Fruit fly (Drosophila melanogaster) whole organism, embryonic: ENCODE results near the gene Nep6.
A peak's percentile ranks its signal among the peaks of the same experiment; 100 is the strongest.

Experiments used
- BtbVII ChIP-seq: fragments of 200-800 bp; sonication (Bioruptor generic); optimal IDR thresholded peaks from 3 replicates; lab custom pipeline; 2017; ENCODE audit warnings: missing biosample characterization, mild to moderate bottlenecking, missing genetic modification characterization
- Bteb2 ChIP-seq: fragments of 200-800 bp; sonication (Bioruptor generic); optimal IDR thresholded peaks from 2 replicates; lab custom pipeline; 2016; ENCODE audit warnings: missing biosample characterization, missing genetic modification characterization
- CG10366 ChIP-seq: fragments of 200-800 bp; sonication (Bioruptor generic); IDR thresholded peaks from 2 replicates; pipeline ENCODE4 v1.3.6; 2022; ENCODE audit warnings: missing biosample characterization, missing genetic modification characterization
- CG14667 ChIP-seq: fragments of 200-800 bp; sonication (Bioruptor generic); IDR thresholded peaks from 2 replicates; pipeline ENCODE4 v1.3.6; 2022; ENCODE audit warnings: missing biosample characterization, missing genetic modification characterization
- CG1647 ChIP-seq: fragments of 200-800 bp; sonication (Bioruptor generic); optimal IDR thresholded peaks from 3 replicates; lab custom pipeline; 2016; ENCODE audit warnings: missing biosample characterization, missing genetic modification characterization
- CG17361 ChIP-seq: fragments of 200-800 bp; sonication (Bioruptor generic); IDR thresholded peaks from 3 replicates; pipeline ENCODE4 v1.3.6; 2022; ENCODE audit warnings: missing biosample characterization, missing genetic modification characterization
- CG17912 ChIP-seq: fragments of 200-800 bp; sonication (Bioruptor generic); optimal IDR thresholded peaks from 2 replicates; lab custom pipeline; 2018; ENCODE audit warnings: missing biosample characterization, mild to moderate bottlenecking, missing genetic modification characterization
- CG18011 ChIP-seq: fragments of 200-800 bp; sonication (Bioruptor generic); optimal IDR thresholded peaks from 2 replicates; lab custom pipeline; 2017; ENCODE audit warnings: missing biosample characterization, missing genetic modification characterization, mild to moderate bottlenecking, moderate library complexity, missing genotype
- CG18764 ChIP-seq: fragments of 200-800 bp; sonication (Bioruptor generic); optimal IDR thresholded peaks from 3 replicates; lab custom pipeline; 2016; ENCODE audit warnings: missing biosample characterization, missing genetic modification characterization
- CG2129 ChIP-seq: fragments of 200-800 bp; sonication (Bioruptor generic); IDR thresholded peaks from 2 replicates; pipeline ENCODE4 v1.3.6; 2022; ENCODE audit warnings: missing biosample characterization, missing genetic modification characterization; ENCODE audit not compliant: partially characterized antibody
- CG34376 ChIP-seq: fragments of 200-800 bp; sonication (Bioruptor generic); optimal IDR thresholded peaks from 2 replicates; lab custom pipeline; 2018; ENCODE audit warnings: missing biosample characterization, mild to moderate bottlenecking, missing genetic modification characterization
- CG3995 ChIP-seq: fragments of 200-800 bp; sonication (Bioruptor generic); optimal IDR thresholded peaks from 3 replicates; lab custom pipeline; 2016; ENCODE audit warnings: missing biosample characterization, missing genetic modification characterization
- CG4424 ChIP-seq: fragments of 200-800 bp; sonication (Bioruptor generic); optimal IDR thresholded peaks from 3 replicates; lab custom pipeline; 2016; ENCODE audit warnings: missing biosample characterization, missing genetic modification characterization
- CG6254 ChIP-seq: fragments of 200-800 bp; sonication (Bioruptor generic); optimal IDR thresholded peaks from 3 replicates; lab custom pipeline; 2017; ENCODE audit warnings: mild to moderate bottlenecking, missing biosample characterization, missing genetic modification reagents, missing genetic modification characterization
- CG7839 ChIP-seq: fragments of 200-800 bp; sonication (Bioruptor generic); optimal IDR thresholded peaks from 3 replicates; lab custom pipeline; 2018; ENCODE audit warnings: missing biosample characterization, mild to moderate bottlenecking, missing genetic modification characterization, moderate library complexity
- CG9437 ChIP-seq: fragments of 200-800 bp; sonication (Bioruptor generic); optimal IDR thresholded peaks from 2 replicates; lab custom pipeline; 2018; ENCODE audit warnings: missing biosample characterization, mild to moderate bottlenecking, missing genetic modification characterization
- CG9727 ChIP-seq: fragments of 200-800 bp; sonication (Bioruptor generic); optimal IDR thresholded peaks from 3 replicates; lab custom pipeline; 2017; ENCODE audit warnings: missing biosample characterization, mild to moderate bottlenecking, missing genetic modification characterization
- CoRest ChIP-seq: fragments of 200-800 bp; sonication (Bioruptor generic); optimal IDR thresholded peaks from 3 replicates; lab custom pipeline; 2018; ENCODE audit warnings: missing biosample characterization, mild to moderate bottlenecking, missing genetic modification characterization, moderate library complexity
- D19B ChIP-seq: fragments of 200-800 bp; sonication (Bioruptor generic); optimal IDR thresholded peaks from 2 replicates; lab custom pipeline; 2017; ENCODE audit warnings: missing biosample characterization, mild to moderate bottlenecking, missing genetic modification characterization
- Deaf1 ChIP-seq: fragments of 200-800 bp; optimal IDR thresholded peaks from 3 replicates; lab custom pipeline; 2019; ENCODE audit warnings: missing biosample characterization, mild to moderate bottlenecking, missing genetic modification characterization, moderate library complexity
- Dek ChIP-seq: fragments of 200-800 bp; sonication (Bioruptor generic); optimal IDR thresholded peaks from 3 replicates; lab custom pipeline; 2019; ENCODE audit warnings: missing biosample characterization, mild to moderate bottlenecking, missing genetic modification characterization, moderate library complexity
- Drgx ChIP-seq: fragments of 200-800 bp; sonication (Bioruptor generic); IDR thresholded peaks from 2 replicates; pipeline ENCODE4 v1.3.6; 2022; ENCODE audit warnings: missing biosample characterization, missing genetic modification characterization
- E2f1 ChIP-seq: fragments of 200-800 bp; sonication (Bioruptor generic); IDR thresholded peaks from 2 replicates; pipeline ENCODE4 v1.3.6; 2022; ENCODE audit warnings: missing biosample characterization, missing genetic modification characterization
- E2f2 ChIP-seq: fragments of 200-800 bp; sonication (Bioruptor generic); IDR thresholded peaks from 2 replicates; pipeline ENCODE4 v1.3.6; 2022; ENCODE audit warnings: missing biosample characterization, missing genetic modification characterization
- Ets65A ChIP-seq: fragments of 200-800 bp; sonication (Bioruptor generic); peaks from one replicate; lab custom pipeline; 2016; ENCODE audit warnings: missing biosample characterization, missing genetic modification characterization
- Fer3 ChIP-seq: fragments of 200-800 bp; sonication (Bioruptor generic); optimal IDR thresholded peaks from 2 replicates; lab custom pipeline; 2018; ENCODE audit warnings: missing biosample characterization, mild to moderate bottlenecking, missing genetic modification characterization, moderate library complexity
- Hsf ChIP-seq: fragments of 200-800 bp; sonication (Bioruptor generic); optimal IDR thresholded peaks from 3 replicates; lab custom pipeline; 2016; ENCODE audit warnings: missing biosample characterization, missing genetic modification characterization
- Med ChIP-seq: fragments of 200-800 bp; sonication (Bioruptor generic); peaks from one replicate; lab custom pipeline; 2016; ENCODE audit warnings: missing biosample characterization, missing genetic modification characterization, mild to moderate bottlenecking, inconsistent platforms, moderate library complexity
- NFAT ChIP-seq: fragments of 200-800 bp; sonication (Bioruptor generic); IDR thresholded peaks from 2 replicates; pipeline ENCODE4 v1.3.6; 2022; ENCODE audit warnings: missing biosample characterization, missing genetic modification characterization
- Scr ChIP-seq: fragments of 200-800 bp; sonication (Bioruptor generic); IDR thresholded peaks from 2 replicates; pipeline ENCODE4 v1.3.6; 2022; ENCODE audit warnings: missing biosample characterization, missing genetic modification characterization; ENCODE audit not compliant: partially characterized antibody
- Trl ChIP-seq, 3 experiments: fragments of >200 bp in 2 of 3; fragments of 200-800 bp in 1 of 3; sonication (Bioruptor generic) in 1 of 3; optimal IDR thresholded peaks; 2 replicates in 1 of 3; 3 replicates in 2 of 3; lab custom pipeline; 2016 to 2017; ENCODE audit warnings: missing biosample characterization in 1 of 3, missing genetic modification characterization in 1 of 3
- ac ChIP-seq: fragments of 200-800 bp; sonication (Bioruptor generic); optimal IDR thresholded peaks from 3 replicates; lab custom pipeline; 2017; ENCODE audit warnings: missing biosample characterization, mild to moderate bottlenecking, missing genetic modification characterization
- cas ChIP-seq: fragments of 200-800 bp; sonication (Bioruptor generic); IDR thresholded peaks from 2 replicates; pipeline ENCODE4 v1.3.6; 2022; ENCODE audit warnings: missing biosample characterization, missing genetic modification characterization
- cato ChIP-seq: fragments of 200-800 bp; sonication (Bioruptor generic); optimal IDR thresholded peaks from 2 replicates; lab custom pipeline; 2016; ENCODE audit warnings: missing biosample characterization, missing genetic modification characterization, borderline replicate concordance
- cg ChIP-seq: fragments of 200-800 bp; sonication (Bioruptor generic); optimal IDR thresholded peaks from 3 replicates; lab custom pipeline; 2019; ENCODE audit warnings: missing biosample characterization, mild to moderate bottlenecking, missing genetic modification characterization, moderate library complexity
- da ChIP-seq: fragments of 200-800 bp; sonication (Bioruptor generic); optimal IDR thresholded peaks from 2 replicates; lab custom pipeline; 2016; ENCODE audit warnings: missing biosample characterization, missing genetic modification characterization
- danr ChIP-seq: fragments of 200-800 bp; sonication (Bioruptor generic); IDR thresholded peaks from 2 replicates; pipeline ENCODE4 v1.3.6; 2022; ENCODE audit warnings: missing biosample characterization, missing genetic modification characterization
- dimm ChIP-seq: fragments of 200-800 bp; sonication (Bioruptor generic); IDR thresholded peaks from 2 replicates; pipeline ENCODE4 v1.3.6; 2022; ENCODE audit warnings: missing biosample characterization, missing genetic modification characterization
- eve ChIP-seq, 2 experiments: fragments of >200 bp; optimal IDR thresholded peaks; 2 replicates each; lab custom pipeline; 2017; ENCODE audit warnings: missing biosample characterization in 2 of 2, missing genetic modification characterization in 2 of 2
- h ChIP-seq: fragments of >200 bp; optimal IDR thresholded peaks from 2 replicates; lab custom pipeline; 2017
- ham ChIP-seq: fragments of 200-800 bp; sonication (Bioruptor generic); IDR thresholded peaks from 2 replicates; pipeline ENCODE4 v1.3.6; 2022; ENCODE audit warnings: missing biosample characterization, missing genetic modification characterization
- hb ChIP-seq: fragments of 200-800 bp; sonication (Bioruptor generic); IDR thresholded peaks from 3 replicates; pipeline ENCODE4 v1.3.6; 2022; ENCODE audit warnings: missing biosample characterization, missing genetic modification characterization; ENCODE audit not compliant: partially characterized antibody
- hbn ChIP-seq: fragments of 200-800 bp; sonication (Bioruptor generic); IDR thresholded peaks from 2 replicates; pipeline ENCODE4 v1.3.6; 2022; ENCODE audit warnings: missing biosample characterization, missing genetic modification characterization; ENCODE audit not compliant: partially characterized antibody
- mam ChIP-seq: fragments of 200-800 bp; sonication (Bioruptor generic); optimal IDR thresholded peaks from 3 replicates; lab custom pipeline; 2016; ENCODE audit warnings: missing biosample characterization, missing genetic modification characterization
- mirr ChIP-seq: fragments of 200-800 bp; sonication (Bioruptor generic); optimal IDR thresholded peaks from 3 replicates; lab custom pipeline; 2018; ENCODE audit warnings: missing biosample characterization, mild to moderate bottlenecking, missing genetic modification characterization
- nmo ChIP-seq: fragments of 200-800 bp; sonication (Bioruptor generic); optimal IDR thresholded peaks from 2 replicates; lab custom pipeline; 2018; ENCODE audit warnings: missing biosample characterization, mild to moderate bottlenecking, missing genetic modification characterization, moderate library complexity
- row ChIP-seq: fragments of 200-800 bp; sonication (Bioruptor generic); IDR thresholded peaks from 3 replicates; pipeline ENCODE4 v1.3.6; 2022; ENCODE audit warnings: missing biosample characterization, missing genetic modification characterization
- run ChIP-seq: fragments of 200-800 bp; sonication (Bioruptor generic); optimal IDR thresholded peaks from 3 replicates; lab custom pipeline; 2018; ENCODE audit warnings: missing biosample characterization, mild to moderate bottlenecking, missing genetic modification characterization
- sc ChIP-seq, 3 experiments: fragments of >200 bp in 2 of 3; fragments of 200-800 bp in 1 of 3; sonication (Bioruptor generic) in 1 of 3; optimal IDR thresholded peaks; 2 replicates in 2 of 3; 3 replicates in 1 of 3; lab custom pipeline; 2017; ENCODE audit warnings: mild to moderate bottlenecking in 1 of 3, missing biosample characterization in 1 of 3, missing genetic modification characterization in 1 of 3, missing genetic modification reagents in 1 of 3
- unc-4 ChIP-seq: fragments of 200-800 bp; sonication (Bioruptor generic); IDR thresholded peaks from 2 replicates; pipeline ENCODE4 v1.3.6; 2022; ENCODE audit warnings: missing biosample characterization, missing genetic modification characterization; ENCODE audit not compliant: partially characterized antibody
- wdn ChIP-seq: fragments of 200-800 bp; sonication (Bioruptor generic); IDR thresholded peaks from 2 replicates; pipeline ENCODE4 v1.3.6; 2022; ENCODE audit warnings: missing biosample characterization, missing genetic modification characterization
- yki ChIP-seq: fragments of >200 bp; optimal IDR thresholded peaks from 3 replicates; lab custom pipeline; 2018

Gene Nep6

dm6 chrX:12763467-12763866 is 38.0 kb upstream of the Nep6 start, which contains the start of gene pira (continued):
- no peak for TF ChIP-seq BtbVII (GFP tag; lab: Kevin White, UChicago)
- TF ChIP-seq row (GFP tag; lab: Robert Waterston, UW), result peak; percentile 9; the same call in 1 of the 3 replicates
- no peak for TF ChIP-seq Med (GFP tag; lab: Kevin White, UChicago)
- TF ChIP-seq CG10366 (GFP tag; lab: Robert Waterston, UW), result no peak
- no peak for TF ChIP-seq CoRest (tag; lab: Kevin White, UChicago)
- TF ChIP-seq ac (GFP tag; lab: Kevin White, UChicago), result no peak
- TF ChIP-seq h (lab: Kevin White, UChicago), result no peak
- no peak for TF ChIP-seq D19B (GFP tag; lab: Kevin White, UChicago)
- TF ChIP-seq E2f1 (GFP tag; lab: Robert Waterston, UW), result no peak
- TF ChIP-seq Fer3, result no peak
- TF ChIP-seq mam (GFP tag; lab: Kevin White, UChicago), result no peak
- no peak for TF ChIP-seq sc (optimal IDR thresholded peaks at IDR 0.05; lab: Kevin White, UChicago)
- TF ChIP-seq sc (GFP tag; optimal IDR thresholded peaks at IDR 0.05; lab: Kevin White, UChicago), result no peak
- peak; percentile 79 for TF ChIP-seq unc-4 (GFP tag; lab: Robert Waterston, UW)
- TF ChIP-seq Scr (GFP tag; lab: Robert Waterston, UW), result peak; percentile 78
- TF ChIP-seq NFAT (GFP tag; lab: Robert Waterston, UW), result no peak
- TF ChIP-seq CG14667, result no peak
- no peak for TF ChIP-seq Bteb2 (GFP tag; lab: Kevin White, UChicago)
- TF ChIP-seq ham, result no peak
- no peak for TF ChIP-seq yki
- no peak for TF ChIP-seq dimm (GFP tag; lab: Robert Waterston, UW)
- no peak for TF ChIP-seq mirr (GFP tag; lab: Kevin White, UChicago)
- no peak for TF ChIP-seq CG6254 (GFP tag; lab: Kevin White, UChicago)
- no peak for TF ChIP-seq CG17361 (GFP tag; lab: Robert Waterston, UW)
- TF ChIP-seq CG18011 (GFP tag; lab: Kevin White, UChicago), result no peak
- TF ChIP-seq E2f2 (GFP tag; lab: Robert Waterston, UW), result peak; percentile 74
- TF ChIP-seq danr (GFP tag; lab: Robert Waterston, UW), result no peak
- no peak for TF ChIP-seq CG17912
- TF ChIP-seq Drgx, result no peak
- no peak for TF ChIP-seq Dek (tag; lab: Kevin White, UChicago)
- no peak for TF ChIP-seq cato (GFP tag; lab: Kevin White, UChicago)
- TF ChIP-seq CG4424, result no peak
- no peak for TF ChIP-seq wdn
- no peak for TF ChIP-seq Ets65A
- TF ChIP-seq CG9437 (GFP tag; lab: Kevin White, UChicago), result no peak
- TF ChIP-seq hbn (GFP tag; lab: Robert Waterston, UW), result peak; percentile 68
- no peak for TF ChIP-seq CG9727 (GFP tag; lab: Kevin White, UChicago)
- TF ChIP-seq CG1647, result no peak
- no peak for TF ChIP-seq cas
- TF ChIP-seq CG34376 (GFP tag; lab: Kevin White, UChicago), result no peak
- TF ChIP-seq nmo (GFP tag; lab: Kevin White, UChicago), result no peak
- TF ChIP-seq run (tag; lab: Kevin White, UChicago), result no peak
- TF ChIP-seq eve (GFP tag; optimal IDR thresholded peaks at IDR 0.05; lab: Kevin White, UChicago), result no peak
- no peak for TF ChIP-seq Hsf (GFP tag; lab: Kevin White, UChicago)
- TF ChIP-seq CG7839 (tag; lab: Kevin White, UChicago), result no peak
- TF ChIP-seq Deaf1, result no peak
- peak; percentile 54 for TF ChIP-seq CG2129 (GFP tag; lab: Robert Waterston, UW)
- no peak for TF ChIP-seq cg (GFP tag; lab: Kevin White, UChicago)
- no peak for TF ChIP-seq Trl (optimal IDR thresholded peaks at IDR 0.05; lab: Kevin White, UChicago)
- TF ChIP-seq Trl (GFP tag; optimal IDR thresholded peaks at IDR 0.05; lab: Kevin White, UChicago), result no peak
- TF ChIP-seq CG18764 (GFP tag; lab: Kevin White, UChicago), result no peak
- peak; percentile 73 for TF ChIP-seq hb (GFP tag; lab: Robert Waterston, UW)
- peak; percentile 69 for TF ChIP-seq CG3995
- no peak for TF ChIP-seq da (GFP tag; lab: Kevin White, UChicago)
